Fruit fly (Drosophila melanogaster) whole organism, pupa: ENCODE results near the gene UQCR-C1.

ENCODE experiments used
- CG10348 ChIP-seq: fragments of 200-800 bp; sonication (Bioruptor generic); IDR thresholded peaks from 2 replicates; pipeline ENCODE4 v1.3.6; 2022; ENCODE audit warnings: missing biosample characterization, missing genetic modification characterization
- CG12605 ChIP-seq: fragments of 200-800 bp; sonication (Bioruptor generic); IDR thresholded peaks from 2 replicates; pipeline ENCODE4 v1.3.6; 2022; ENCODE audit warnings: missing biosample characterization, missing genetic modification characterization
- CG13204 ChIP-seq: fragments of 200-800 bp; sonication (Bioruptor generic); optimal IDR thresholded peaks from 2 replicates; lab custom pipeline; 2018; ENCODE audit warnings: missing biosample characterization, mild to moderate bottlenecking, missing genetic modification characterization, moderate library complexity
- CG14655 ChIP-seq: fragments of 200-800 bp; sonication (Bioruptor generic); optimal IDR thresholded peaks from 3 replicates; lab custom pipeline; 2017; ENCODE audit warnings: mild to moderate bottlenecking, missing biosample characterization, missing genetic modification reagents, missing genetic modification characterization
- CG15710 ChIP-seq: fragments of 200-800 bp; sonication (Bioruptor generic); optimal IDR thresholded peaks from 2 replicates; lab custom pipeline; 2018; ENCODE audit warnings: missing biosample characterization, mild to moderate bottlenecking, missing genetic modification characterization, moderate library complexity
- CG17806 ChIP-seq: fragments of 200-800 bp; sonication (Bioruptor generic); optimal IDR thresholded peaks from 2 replicates; lab custom pipeline; 2018; ENCODE audit warnings: missing biosample characterization, mild to moderate bottlenecking, missing genetic modification characterization, moderate library complexity
- CG32121 ChIP-seq: fragments of 200-800 bp; sonication (Bioruptor generic); IDR thresholded peaks from 2 replicates; pipeline ENCODE4 v1.3.6; 2022; ENCODE audit warnings: missing biosample characterization, missing genetic modification characterization
- CG34367 ChIP-seq: fragments of 200-800 bp; sonication (Bioruptor generic); optimal IDR thresholded peaks from 2 replicates; lab custom pipeline; 2018; ENCODE audit warnings: missing biosample characterization, mild to moderate bottlenecking, missing genetic modification characterization
- CG4496 ChIP-seq: fragments of 200-800 bp; sonication (Bioruptor generic); IDR thresholded peaks from 3 replicates; pipeline ENCODE4 v1.3.6; 2022; ENCODE audit warnings: missing biosample characterization, missing genetic modification characterization
- CG8159 ChIP-seq: fragments of 200-800 bp; sonication (Bioruptor generic); optimal IDR thresholded peaks from 3 replicates; lab custom pipeline; 2018; ENCODE audit warnings: missing biosample characterization, mild to moderate bottlenecking, missing genetic modification characterization, moderate library complexity
- CG8301 ChIP-seq: fragments of 200-800 bp; sonication (Bioruptor generic); optimal IDR thresholded peaks from 2 replicates; lab custom pipeline; 2018; ENCODE audit warnings: missing biosample characterization, mild to moderate bottlenecking, missing genetic modification characterization
- CG9948 ChIP-seq: fragments of 200-800 bp; sonication (Bioruptor generic); optimal IDR thresholded peaks from 2 replicates; lab custom pipeline; 2018; ENCODE audit warnings: missing biosample characterization, mild to moderate bottlenecking, missing genetic modification characterization, moderate library complexity
- D1 ChIP-seq: fragments of 200-800 bp; sonication (Bioruptor generic); optimal IDR thresholded peaks from 2 replicates; lab custom pipeline; 2018; ENCODE audit warnings: missing biosample characterization, mild to moderate bottlenecking, missing genetic modification characterization, moderate library complexity
- EcR ChIP-seq: fragments of 200-800 bp; sonication (Bioruptor generic); optimal IDR thresholded peaks from 3 replicates; lab custom pipeline; 2019; ENCODE audit warnings: missing biosample characterization, missing genetic modification characterization, mild to moderate bottlenecking, moderate library complexity, missing genetic modification reagents
- Ets98B ChIP-seq: fragments of 200-800 bp; sonication (Bioruptor generic); IDR thresholded peaks from 2 replicates; pipeline ENCODE4 v1.3.6; 2022; ENCODE audit warnings: missing biosample characterization, missing genetic modification characterization
- Pif1A ChIP-seq: fragments of 200-800 bp; sonication (Bioruptor generic); optimal IDR thresholded peaks from 3 replicates; lab custom pipeline; 2016; ENCODE audit warnings: missing biosample characterization, missing genetic modification characterization
- Pif1B ChIP-seq: fragments of 200-800 bp; sonication (Bioruptor generic); optimal IDR thresholded peaks from 3 replicates; lab custom pipeline; 2016; ENCODE audit warnings: missing biosample characterization, missing genetic modification characterization
- Snoo ChIP-seq: fragments of 200-800 bp; sonication (Bioruptor generic); optimal IDR thresholded peaks from 3 replicates; lab custom pipeline; 2017; ENCODE audit warnings: missing biosample characterization, mild to moderate bottlenecking, missing genetic modification characterization, inconsistent platforms
- fd96Ca ChIP-seq: fragments of 200-800 bp; sonication (Bioruptor generic); IDR thresholded peaks from 3 replicates; pipeline ENCODE4 v1.3.6; 2022; ENCODE audit warnings: missing biosample characterization, missing genetic modification characterization
- gl ChIP-seq: fragments of 200-800 bp; sonication (Bioruptor generic); optimal IDR thresholded peaks from 2 replicates; lab custom pipeline; 2018; ENCODE audit warnings: missing biosample characterization, mild to moderate bottlenecking, missing genetic modification characterization
- rn ChIP-seq: fragments of 200-800 bp; sonication (Bioruptor generic); IDR thresholded peaks from 2 replicates; pipeline ENCODE4 v1.3.6; 2022; ENCODE audit warnings: missing biosample characterization, missing genetic modification characterization

The UQCR-C1 gene

dm6 chr3R:14853767-14854191, 36.3 kb upstream of the UQCR-C1 start:
- TF ChIP-seq CG4496 (GFP tag; lab: Robert Waterston, UW) (peak; percentile 86), CG13204 (peak; percentile 59), Ets98B (peak; percentile 74), fd96Ca (GFP tag; lab: Robert Waterston, UW) (no peak), EcR (peak; percentile 52), CG32121 (GFP tag; lab: Robert Waterston, UW) (peak; percentile 53), D1 (tag; lab: Kevin White, UChicago) (no peak), CG17806 (tag; lab: Kevin White, UChicago) (peak; percentile 0), Snoo (tag; lab: Kevin White, UChicago) (peak; percentile 51), CG34367 (peak; percentile 18), gl (tag; lab: Kevin White, UChicago) (peak; percentile 61), Pif1A (peak; percentile 77), CG14655 (GFP tag; lab: Kevin White, UChicago) (peak; percentile 35), CG8301 (peak; percentile 46), CG15710 (tag; lab: Kevin White, UChicago) (no peak), CG9948 (no peak), Pif1B (GFP tag; lab: Kevin White, UChicago) (peak; percentile 76), CG12605 (GFP tag; lab: Robert Waterston, UW) (peak; percentile 54)

- TF ChIP-seq CG10348 (no peak), CG12605 (GFP tag; lab: Robert Waterston, UW) (no peak), CG9948 (no peak), CG14655 (GFP tag; lab: Kevin White, UChicago) (no peak), CG15710 (tag; lab: Kevin White, UChicago) (no peak), gl (tag; lab: Kevin White, UChicago) (no peak), Pif1B (GFP tag; lab: Kevin White, UChicago) (no peak), CG17806 (tag; lab: Kevin White, UChicago) (no peak), CG4496 (GFP tag; lab: Robert Waterston, UW) (no peak), CG8159 (no peak)
Observed at dm6 chr3R:14864819-14865218, 25.2 kb upstream of the UQCR-C1 start.

dm6 chr3R:14873345-14873744, 16.7 kb upstream of the UQCR-C1 start:
- TF ChIP-seq CG12605 (GFP tag; lab: Robert Waterston, UW): peak; percentile 37; the same call in 1 of the 2 replicates
- no peak for TF ChIP-seq Pif1A

dm6 chr3R:14875274-14875964, 14.6 kb upstream of the UQCR-C1 start, which contains the start of gene btsz:
Gene btsz, minus strand, starts transcription at chr3R:14875488.
- TF ChIP-seq CG17806 (tag; lab: Kevin White, UChicago) (no peak), gl (tag; lab: Kevin White, UChicago) (no peak), CG12605 (GFP tag; lab: Robert Waterston, UW) (no peak), Pif1A (no peak), CG8301 (no peak), CG15710 (tag; lab: Kevin White, UChicago) (no peak)

dm6 chr3R:14875965-14876331, 14.1 kb upstream of the UQCR-C1 start:
- TF ChIP-seq fd96Ca (GFP tag; lab: Robert Waterston, UW) (no peak), CG12605 (GFP tag; lab: Robert Waterston, UW) (peak; percentile 60; the same call in 1 of the 2 replicates), gl (tag; lab: Kevin White, UChicago) (no peak), CG32121 (GFP tag; lab: Robert Waterston, UW) (no peak)
- TF ChIP-seq, all 21 proteins: peak for 1

- TF ChIP-seq CG8159 (no peak), gl (tag; lab: Kevin White, UChicago) (no peak), CG8301 (no peak), CG10348 (no peak), CG15710 (tag; lab: Kevin White, UChicago) (no peak), CG12605 (GFP tag; lab: Robert Waterston, UW) (no peak), Snoo (tag; lab: Kevin White, UChicago) (no peak), CG17806 (tag; lab: Kevin White, UChicago) (no peak), CG14655 (GFP tag; lab: Kevin White, UChicago) (no peak), CG34367 (no peak), CG9948 (no peak), CG32121 (GFP tag; lab: Robert Waterston, UW) (no peak), D1 (tag; lab: Kevin White, UChicago) (no peak), CG13204 (no peak), rn (GFP tag; lab: Robert Waterston, UW) (no peak), CG4496 (GFP tag; lab: Robert Waterston, UW) (no peak), Pif1A (no peak)
Observed at dm6 chr3R:14878145-14878544, 11.9 kb upstream of the UQCR-C1 start.
